Worm (Caenorhabditis elegans) whole organism, late embryonic: ENCODE measurements around the gene ZK470.1.

ENCODE experiments used
- ceh-9 ChIP-seq: sonication (generic microtip); optimal IDR thresholded peaks from 2 replicates; lab custom pipeline; 2016; ENCODE audit warnings: mild to moderate bottlenecking, missing genetic modification characterization, inconsistent platforms, missing compliant biosample characterization
- che-1 ChIP-seq: sonication (generic microtip); optimal IDR thresholded peaks from 2 replicates; lab custom pipeline; 2016; ENCODE audit warnings: mild to moderate bottlenecking, missing genetic modification characterization, missing compliant biosample characterization
- lim-6 ChIP-seq: sonication (generic microtip); optimal IDR thresholded peaks from 2 replicates; lab custom pipeline; 2016; ENCODE audit warnings: missing genetic modification characterization, missing compliant biosample characterization

- TF ChIP-seq che-1 (tag; lab: Kevin White, UChicago) (no peak), ceh-9 (no peak), lim-6 (no peak)
Observed at ce11 chrX:4177394-4177793, 13.9 kb downstream of the ZK470.1 start, which contains the start of gene ZK470.6.
